Worm (Caenorhabditis elegans) whole organism, L3 larva: ENCODE measurements around the gene R07E5.5.

Experiments
- ama-1 ChIP-seq: fragments of 150-350 bp; optimal IDR thresholded peaks from 2 replicates; lab custom pipeline; 2018
- ceh-28 ChIP-seq: fragments of 150-350 bp; optimal IDR thresholded peaks from 2 replicates; lab custom pipeline; 2014; ENCODE audit warnings: missing biosample characterization, missing genetic modification reagents, missing genetic modification characterization
- ceh-82 ChIP-seq: fragments of 150-350 bp; optimal IDR thresholded peaks from 2 replicates; lab custom pipeline; 2014; ENCODE audit warnings: missing biosample characterization, missing genetic modification characterization
- fkh-10 ChIP-seq: sonication (generic microtip); optimal IDR thresholded peaks from 2 replicates; lab custom pipeline; 2017; ENCODE audit warnings: missing biosample characterization, missing genetic modification reagents, missing genetic modification characterization
- pha-4 ChIP-seq: fragments of 150-350 bp; optimal IDR thresholded peaks from 2 replicates; lab custom pipeline; 2014; ENCODE audit warnings: missing biosample characterization, missing genetic modification reagents, missing genetic modification characterization

ce11 chrIII:4394496-4394895, 2.7 kb upstream of the R07E5.5 start, which contains the start of gene R07E5.4:
- no peak for TF ChIP-seq ama-1 (lab: Kevin White, UChicago)
- no peak for TF ChIP-seq ceh-82 (tag; lab: Kevin White, UChicago)
- no peak for TF ChIP-seq ceh-28 (tag; lab: Kevin White, UChicago)
- no peak for TF ChIP-seq fkh-10 (GFP tag; lab: Kevin White, UChicago)
- no peak for TF ChIP-seq pha-4 (tag; lab: Kevin White, UChicago)
